Worm (Caenorhabditis elegans) whole organism, late embryonic: Measurements from ENCODE around the gene Y46G5A.7.

Experiments used
- Y22D7AL.16 ChIP-seq: sonication (generic microtip); optimal IDR thresholded peaks from 2 replicates; lab custom pipeline; 2016; ENCODE audit warnings: missing genetic modification characterization, missing compliant biosample characterization
- elt-4 ChIP-seq: sonication (generic microtip); optimal IDR thresholded peaks from 2 replicates; lab custom pipeline; 2016; ENCODE audit warnings: missing genetic modification characterization, missing compliant biosample characterization
- ets-4 ChIP-seq: sonication (generic microtip); optimal IDR thresholded peaks from 2 replicates; lab custom pipeline; 2016; ENCODE audit warnings: missing genetic modification characterization, missing compliant biosample characterization
- hlh-6 ChIP-seq: sonication (generic microtip); optimal IDR thresholded peaks from 2 replicates; lab custom pipeline; 2016; ENCODE audit warnings: missing genotype, missing genetic modification characterization, missing compliant biosample characterization
- pat-9 ChIP-seq: fragments of 200-800 bp; sonication (Bioruptor generic); optimal IDR thresholded peaks from 2 replicates; lab custom pipeline; 2018; ENCODE audit warnings: mild to moderate bottlenecking, missing genetic modification characterization, moderate library complexity, missing compliant biosample characterization
- unc-42 ChIP-seq: sonication (generic microtip); optimal IDR thresholded peaks from 2 replicates; lab custom pipeline; 2016; ENCODE audit warnings: missing genotype, missing genetic modification characterization, missing compliant biosample characterization

The Y46G5A.7 gene

DNA sequence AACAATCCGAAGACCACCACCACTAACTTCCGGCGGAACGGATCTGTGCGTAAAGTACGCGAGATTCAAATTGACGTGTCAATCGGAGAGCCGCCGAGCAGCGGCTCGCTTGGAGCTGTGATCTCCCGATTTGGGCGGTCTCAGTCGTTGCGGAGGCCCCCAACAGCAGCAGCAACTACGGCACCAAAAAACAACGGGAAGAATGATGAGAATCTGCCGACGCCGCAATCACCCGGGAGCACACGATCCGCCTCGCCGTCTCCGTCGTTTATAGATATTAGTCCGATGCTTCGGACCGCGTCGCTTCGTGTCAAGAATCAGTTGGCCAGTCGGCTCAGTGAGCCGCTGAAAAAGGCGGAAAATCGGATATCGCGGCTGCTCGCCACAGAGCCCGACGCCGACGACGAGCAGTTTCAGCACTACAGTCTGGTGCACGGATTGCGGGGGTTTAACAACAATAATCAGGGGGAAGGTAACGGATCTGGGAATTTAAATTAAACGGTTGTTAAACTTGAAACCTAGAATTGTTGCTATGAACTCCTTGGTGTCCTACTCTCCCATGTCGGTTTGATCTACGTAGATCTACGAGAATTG lies 40.3 kb downstream of the Y46G5A.7 start:
- TF ChIP-seq elt-4 (tag; lab: Kevin White, UChicago) (peak; percentile 55), hlh-6 (peak; percentile 90), Y22D7AL.16 (no peak)

DNA sequence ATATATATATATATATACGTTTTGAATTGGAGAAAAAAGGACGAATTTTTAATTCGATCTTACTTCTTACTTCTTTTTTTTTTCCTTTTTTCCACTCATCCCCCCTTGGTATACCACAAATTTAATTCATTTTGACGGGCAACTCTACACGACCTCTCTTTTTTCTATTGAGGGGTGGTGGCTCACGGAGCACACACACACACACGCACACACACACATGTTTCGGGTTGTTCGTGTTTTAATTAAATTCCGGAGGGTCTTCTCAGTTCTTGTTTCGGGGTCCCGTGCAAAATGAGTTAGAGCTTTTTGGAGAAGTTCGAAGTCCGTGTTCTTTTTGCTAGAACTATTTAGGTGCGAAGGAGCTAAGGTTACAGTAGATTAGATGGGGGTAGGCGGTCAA lies 44.6 kb downstream of the Y46G5A.7 start:
- TF ChIP-seq ets-4 (tag; lab: Kevin White, UChicago) (no peak), pat-9 (tag; lab: Kevin White, UChicago) (no peak), unc-42 (tag; lab: Kevin White, UChicago) (peak; percentile 85)
